Fruit fly (Drosophila melanogaster) whole organism, embryonic: ENCODE results near the gene Mvb12.
A peak's percentile ranks its signal among the peaks of the same experiment; 100 is the strongest.

Experiments
- Abd-B ChIP-seq: fragments of 200-800 bp; sonication (Bioruptor generic); optimal IDR thresholded peaks from 2 replicates; lab custom pipeline; 2018; ENCODE audit warnings: missing biosample characterization, mild to moderate bottlenecking, missing genetic modification characterization, moderate library complexity
- B-H2 ChIP-seq: fragments of 200-800 bp; sonication (Bioruptor generic); optimal IDR thresholded peaks from 2 replicates; lab custom pipeline; 2018; ENCODE audit warnings: missing biosample characterization, mild to moderate bottlenecking, missing genetic modification characterization
- CG10654 ChIP-seq: fragments of 200-800 bp; sonication (Bioruptor generic); optimal IDR thresholded peaks from 2 replicates; lab custom pipeline; 2016; ENCODE audit warnings: missing biosample characterization, missing genetic modification characterization
- CG14710 ChIP-seq: fragments of 200-800 bp; sonication (Bioruptor generic); optimal IDR thresholded peaks from 3 replicates; lab custom pipeline; 2019; ENCODE audit warnings: missing biosample characterization, mild to moderate bottlenecking, missing genetic modification characterization, moderate library complexity
- CG14860 ChIP-seq: fragments of 200-800 bp; sonication (Bioruptor generic); IDR thresholded peaks from 3 replicates; pipeline ENCODE4 v1.3.6; 2022; ENCODE audit warnings: missing biosample characterization, missing genetic modification characterization; ENCODE audit not compliant: partially characterized antibody
- CG15696 ChIP-seq: fragments of 200-800 bp; sonication (Bioruptor generic); optimal IDR thresholded peaks from 2 replicates; lab custom pipeline; 2019; ENCODE audit warnings: missing biosample characterization, mild to moderate bottlenecking, missing genetic modification characterization, moderate library complexity
- CG1603 ChIP-seq: fragments of 200-800 bp; sonication (Bioruptor generic); optimal IDR thresholded peaks from 2 replicates; lab custom pipeline; 2019; ENCODE audit warnings: missing biosample characterization, mild to moderate bottlenecking, missing genetic modification characterization, moderate library complexity
- CG16813 ChIP-seq: fragments of 200-800 bp; sonication (Bioruptor generic); IDR thresholded peaks from 3 replicates; pipeline ENCODE4 v1.3.6; 2022; ENCODE audit warnings: missing biosample characterization, missing genetic modification characterization; ENCODE audit not compliant: partially characterized antibody
- CG1792 ChIP-seq: fragments of 200-800 bp; sonication (Bioruptor generic); optimal IDR thresholded peaks from 2 replicates; lab custom pipeline; 2016; ENCODE audit warnings: missing biosample characterization, missing genetic modification characterization
- CG1832 ChIP-seq: fragments of 200-800 bp; sonication (Bioruptor generic); optimal IDR thresholded peaks from 2 replicates; lab custom pipeline; 2017; ENCODE audit warnings: missing biosample characterization, mild to moderate bottlenecking, missing genetic modification characterization, inconsistent platforms
- CG31224 ChIP-seq: fragments of 200-800 bp; sonication (Bioruptor generic); IDR thresholded peaks from 2 replicates; pipeline ENCODE4 v1.3.6; 2022; ENCODE audit warnings: missing biosample characterization, missing genetic modification characterization
- CG3407 ChIP-seq: fragments of 200-800 bp; sonication (Bioruptor generic); optimal IDR thresholded peaks from 2 replicates; lab custom pipeline; 2018; ENCODE audit warnings: missing biosample characterization, mild to moderate bottlenecking, missing genetic modification characterization
- CG3838 ChIP-seq: fragments of 200-800 bp; sonication (Bioruptor generic); optimal IDR thresholded peaks from 3 replicates; lab custom pipeline; 2016; ENCODE audit warnings: missing biosample characterization, missing genetic modification characterization
- CG6791 ChIP-seq: fragments of 200-800 bp; sonication (Bioruptor generic); IDR thresholded peaks from 3 replicates; pipeline ENCODE4 v1.3.6; 2022; ENCODE audit warnings: missing biosample characterization, missing genetic modification characterization; ENCODE audit not compliant: partially characterized antibody
- CG7987 ChIP-seq: fragments of 200-800 bp; sonication (Bioruptor generic); optimal IDR thresholded peaks from 2 replicates; lab custom pipeline; 2018; ENCODE audit warnings: missing biosample characterization, mild to moderate bottlenecking, missing genetic modification characterization, moderate library complexity
- CG9609 ChIP-seq: fragments of 200-800 bp; sonication (Bioruptor generic); optimal IDR thresholded peaks from 3 replicates; lab custom pipeline; 2016; ENCODE audit warnings: missing biosample characterization, missing genetic modification characterization
- Camta ChIP-seq: fragments of 200-800 bp; sonication (Bioruptor generic); optimal IDR thresholded peaks from 2 replicates; lab custom pipeline; 2016; ENCODE audit warnings: missing biosample characterization, missing genetic modification characterization
- CkIIα-i1 ChIP-seq: fragments of 200-800 bp; sonication (Bioruptor generic); IDR thresholded peaks from 2 replicates; pipeline ENCODE4 v1.3.6; 2022; ENCODE audit warnings: missing biosample characterization, missing genetic modification characterization
- E2f1 ChIP-seq: fragments of 200-800 bp; sonication (Bioruptor generic); IDR thresholded peaks from 2 replicates; pipeline ENCODE4 v1.3.6; 2022; ENCODE audit warnings: missing biosample characterization, missing genetic modification characterization
- ERR ChIP-seq: fragments of 200-800 bp; sonication (Bioruptor generic); optimal IDR thresholded peaks from 2 replicates; lab custom pipeline; 2016; ENCODE audit warnings: missing biosample characterization, missing genetic modification characterization
- HLH4C ChIP-seq: fragments of 200-800 bp; sonication (Bioruptor generic); IDR thresholded peaks from 3 replicates; pipeline ENCODE4 v1.3.6; 2022; ENCODE audit warnings: missing biosample characterization, missing genetic modification characterization; ENCODE audit not compliant: partially characterized antibody
- HLH54F ChIP-seq: fragments of 200-800 bp; sonication (Bioruptor generic); optimal IDR thresholded peaks from 3 replicates; lab custom pipeline; 2016; ENCODE audit warnings: missing biosample characterization, missing genetic modification characterization
- MBD-R2 ChIP-seq: fragments of 200-800 bp; sonication (Bioruptor generic); IDR thresholded peaks from 2 replicates; pipeline ENCODE4 v1.3.6; 2022; ENCODE audit warnings: missing biosample characterization, missing genetic modification characterization
- Nf-YC ChIP-seq: fragments of 200-800 bp; optimal IDR thresholded peaks from 3 replicates; lab custom pipeline; 2019; ENCODE audit warnings: missing biosample characterization, mild to moderate bottlenecking, missing genetic modification characterization, moderate library complexity
- Scr ChIP-seq: fragments of 200-800 bp; sonication (Bioruptor generic); IDR thresholded peaks from 2 replicates; pipeline ENCODE4 v1.3.6; 2022; ENCODE audit warnings: missing biosample characterization, missing genetic modification characterization; ENCODE audit not compliant: partially characterized antibody
- Sry-δ ChIP-seq: fragments of 200-800 bp; sonication (Bioruptor generic); optimal IDR thresholded peaks from 2 replicates; lab custom pipeline; 2016; ENCODE audit warnings: missing biosample characterization, missing genetic modification characterization
- Xbp1 ChIP-seq: fragments of 200-800 bp; sonication (Bioruptor generic); optimal IDR thresholded peaks from 3 replicates; lab custom pipeline; 2016; ENCODE audit warnings: missing biosample characterization, mild to moderate bottlenecking, missing genetic modification characterization
- ato ChIP-seq: fragments of 200-800 bp; sonication (Bioruptor generic); IDR thresholded peaks from 2 replicates; pipeline ENCODE4 v1.3.6; 2022; ENCODE audit warnings: missing biosample characterization, missing genetic modification characterization; ENCODE audit not compliant: partially characterized antibody
- dati ChIP-seq: fragments of 200-800 bp; sonication (Bioruptor generic); IDR thresholded peaks from 2 replicates; pipeline ENCODE4 v1.3.6; 2022; ENCODE audit warnings: missing biosample characterization, missing genetic modification characterization
- ewg ChIP-seq: fragments of 200-800 bp; sonication (Bioruptor generic); optimal IDR thresholded peaks from 3 replicates; lab custom pipeline; 2017; ENCODE audit warnings: mild to moderate bottlenecking, missing biosample characterization, missing genetic modification reagents, missing genetic modification characterization
- ftz-f1 ChIP-seq: fragments of 200-800 bp; sonication (Bioruptor generic); optimal IDR thresholded peaks from 2 replicates; lab custom pipeline; 2016; ENCODE audit warnings: missing biosample characterization, missing genetic modification characterization
- gce ChIP-seq: fragments of 200-800 bp; sonication (Bioruptor generic); IDR thresholded peaks from 3 replicates; pipeline ENCODE4 v1.3.6; 2022; ENCODE audit warnings: missing biosample characterization, missing genetic modification characterization
- gro ChIP-seq: fragments of 200-800 bp; sonication (Bioruptor generic); optimal IDR thresholded peaks from 2 replicates; lab custom pipeline; 2016; ENCODE audit warnings: missing biosample characterization, missing genetic modification characterization
- hb ChIP-seq: fragments of 200-800 bp; sonication (Bioruptor generic); IDR thresholded peaks from 3 replicates; pipeline ENCODE4 v1.3.6; 2022; ENCODE audit warnings: missing biosample characterization, missing genetic modification characterization; ENCODE audit not compliant: partially characterized antibody
- inv ChIP-seq: fragments of 200-800 bp; sonication (Bioruptor generic); IDR thresholded peaks from 2 replicates; pipeline ENCODE4 v1.3.6; 2022; ENCODE audit warnings: missing biosample characterization, missing genetic modification characterization; ENCODE audit not compliant: partially characterized antibody
- nerfin-2 ChIP-seq: fragments of 200-800 bp; sonication (Bioruptor generic); IDR thresholded peaks from 2 replicates; pipeline ENCODE4 v1.3.6; 2022; ENCODE audit warnings: missing biosample characterization, missing genetic modification characterization; ENCODE audit not compliant: partially characterized antibody
- pb ChIP-seq: fragments of 200-800 bp; sonication (Bioruptor generic); optimal IDR thresholded peaks from 3 replicates; lab custom pipeline; 2016; ENCODE audit warnings: missing biosample characterization, missing genetic modification characterization
- peb ChIP-seq: fragments of 200-800 bp; sonication (Bioruptor generic); IDR thresholded peaks from 2 replicates; pipeline ENCODE4 v1.3.6; 2022; ENCODE audit warnings: missing biosample characterization, missing genetic modification characterization
- pita ChIP-seq: fragments of 200-800 bp; sonication (Bioruptor generic); optimal IDR thresholded peaks from 2 replicates; lab custom pipeline; 2017; ENCODE audit warnings: missing biosample characterization, mild to moderate bottlenecking, missing genetic modification characterization
- rib ChIP-seq: fragments of 200-800 bp; sonication (Bioruptor generic); IDR thresholded peaks from 2 replicates; pipeline ENCODE4 v1.3.6; 2022; ENCODE audit warnings: missing biosample characterization, missing genetic modification characterization
- schlank ChIP-seq: fragments of 200-800 bp; sonication (Bioruptor generic); optimal IDR thresholded peaks from 2 replicates; lab custom pipeline; 2018; ENCODE audit warnings: missing biosample characterization, mild to moderate bottlenecking, missing genetic modification characterization
- so ChIP-seq: fragments of 200-800 bp; sonication (Bioruptor generic); IDR thresholded peaks from 3 replicates; pipeline ENCODE4 v1.3.6; 2022; ENCODE audit warnings: missing biosample characterization, missing genetic modification characterization
- stwl ChIP-seq: fragments of 200-800 bp; sonication (Bioruptor generic); optimal IDR thresholded peaks from 3 replicates; lab custom pipeline; 2018; ENCODE audit warnings: missing biosample characterization, mild to moderate bottlenecking, missing genetic modification characterization, moderate library complexity
- tgo ChIP-seq: fragments of 200-800 bp; sonication (Bioruptor generic); IDR thresholded peaks from 3 replicates; pipeline ENCODE4 v1.3.6; 2022; ENCODE audit warnings: missing biosample characterization, missing genetic modification characterization
- tup ChIP-seq: fragments of 200-800 bp; sonication (Bioruptor generic); optimal IDR thresholded peaks from 2 replicates; lab custom pipeline; 2016; ENCODE audit warnings: missing biosample characterization, mild to moderate bottlenecking, missing genetic modification characterization, moderate library complexity
- wor ChIP-seq: fragments of 200-800 bp; sonication (Bioruptor generic); IDR thresholded peaks from 2 replicates; pipeline ENCODE4 v1.3.6; 2022; ENCODE audit warnings: missing biosample characterization, missing genetic modification characterization
- zf30C ChIP-seq: fragments of 200-800 bp; sonication (Bioruptor generic); optimal IDR thresholded peaks from 3 replicates; lab custom pipeline; 2018; ENCODE audit warnings: missing biosample characterization, mild to moderate bottlenecking, missing genetic modification characterization

Mvb12 gene

DNA sequence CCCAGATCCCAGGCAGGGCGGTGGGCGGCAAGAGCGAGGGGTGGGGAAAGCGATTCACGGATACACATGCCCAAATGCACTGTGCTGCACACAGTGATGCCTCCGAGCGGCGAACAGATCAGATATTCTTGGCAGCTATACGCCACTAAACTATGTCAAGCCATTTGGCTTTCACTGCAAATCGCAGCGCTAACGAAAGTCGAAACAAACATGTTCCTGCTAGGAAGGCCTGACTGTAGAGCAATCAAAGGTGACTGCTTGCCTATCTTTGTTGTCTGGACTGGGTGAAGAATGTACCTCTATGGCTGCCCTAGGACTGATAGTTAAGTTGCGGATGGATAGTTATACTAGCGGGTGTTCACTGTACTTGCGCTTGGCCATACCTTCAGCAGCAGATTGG lies 34.9 kb upstream of the Mvb12 start (continued):
- TF ChIP-seq ewg (GFP tag; lab: Kevin White, UChicago) = no peak
- no peak for TF ChIP-seq gro (GFP tag; lab: Kevin White, UChicago)
- TF ChIP-seq, all 482 proteins: peak for 34

DNA sequence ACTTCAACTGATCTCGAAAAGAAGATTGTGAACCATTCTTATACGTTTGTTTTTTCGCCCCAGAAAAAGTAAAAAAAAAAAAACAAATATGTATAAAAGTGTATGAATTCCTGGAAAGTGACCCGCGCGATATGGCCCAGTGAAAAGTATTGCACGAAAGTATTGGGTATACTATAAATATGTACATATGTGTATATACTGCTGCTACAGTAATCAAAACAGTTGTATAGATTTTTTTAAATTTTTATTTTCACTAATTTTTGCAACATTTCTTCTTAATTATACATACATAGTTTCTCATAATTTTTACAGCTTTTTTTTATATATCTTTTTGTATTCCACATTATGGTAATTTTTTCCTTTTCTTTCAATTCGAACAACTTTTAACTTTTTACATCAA lies 29.1 kb upstream of the Mvb12 start, which contains the start of gene CG43133:
TSS of gene CG43133 (minus strand) at position 11 of the 400 bp plus-strand sequence.
- no peak for TF ChIP-seq schlank
- TF ChIP-seq E2f1 (GFP tag; lab: Robert Waterston, UW) = no peak
- TF ChIP-seq gce (GFP tag; lab: Robert Waterston, UW) = no peak
- no peak for TF ChIP-seq Abd-B (GFP tag; lab: Kevin White, UChicago)
- no peak for TF ChIP-seq HLH54F (GFP tag; lab: Kevin White, UChicago)
- TF ChIP-seq CG1792 (GFP tag; lab: Kevin White, UChicago) = no peak
- TF ChIP-seq peb (GFP tag; lab: Robert Waterston, UW) = no peak
- no peak for TF ChIP-seq wor (GFP tag; lab: Robert Waterston, UW)
- no peak for TF ChIP-seq ftz-f1 (GFP tag; lab: Kevin White, UChicago)
- no peak for TF ChIP-seq Camta (GFP tag; lab: Kevin White, UChicago)
- no peak for TF ChIP-seq CG7987 (GFP tag; lab: Kevin White, UChicago)
- TF ChIP-seq Nf-YC (tag; lab: Kevin White, UChicago) = no peak
- no peak for TF ChIP-seq CG9609 (GFP tag; lab: Kevin White, UChicago)
- TF ChIP-seq CG1832 (GFP tag; lab: Kevin White, UChicago) = no peak
- no peak for TF ChIP-seq pita (GFP tag; lab: Kevin White, UChicago)
- TF ChIP-seq CG14710 (tag; lab: Kevin White, UChicago) = no peak
- no peak for TF ChIP-seq dati (GFP tag; lab: Robert Waterston, UW)
- no peak for TF ChIP-seq MBD-R2 (GFP tag; lab: Robert Waterston, UW)
- TF ChIP-seq rib (GFP tag; lab: Robert Waterston, UW) = no peak

DNA sequence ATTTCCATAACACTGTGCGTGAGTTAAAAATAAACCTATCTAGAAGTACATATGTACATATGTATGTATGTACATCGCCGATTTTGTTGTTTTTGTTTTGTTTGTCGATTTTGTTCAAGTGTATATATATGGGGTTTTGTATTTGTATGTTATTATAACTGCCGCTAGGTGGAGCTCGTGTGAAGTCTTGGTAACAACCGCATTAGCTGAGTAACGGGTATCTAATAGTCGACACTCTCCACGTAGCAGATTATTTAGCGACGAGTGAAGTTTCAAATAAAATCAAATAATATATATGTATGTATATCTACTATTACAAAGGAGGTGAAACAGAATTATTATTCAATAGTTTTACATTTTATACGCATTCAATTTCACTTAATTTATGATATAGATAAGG lies 28.2 kb upstream of the Mvb12 start:
- no peak for TF ChIP-seq ERR (GFP tag; lab: Kevin White, UChicago)
- TF ChIP-seq Nf-YC (tag; lab: Kevin White, UChicago) = no peak
- no peak for TF ChIP-seq tup (GFP tag; lab: Kevin White, UChicago)
- TF ChIP-seq CG3838 = no peak
- TF ChIP-seq CG3407 (GFP tag; lab: Kevin White, UChicago) = no peak
- TF ChIP-seq CG10654 (GFP tag; lab: Kevin White, UChicago) = no peak
- no peak for TF ChIP-seq CG31224
- peak; percentile 67 for TF ChIP-seq HLH4C (GFP tag; lab: Robert Waterston, UW)
- TF ChIP-seq nerfin-2 (GFP tag; lab: Robert Waterston, UW) = 0 out of 2 replicates have a peak, but pooled peaks have one; percentile 27
- TF ChIP-seq B-H2 (GFP tag; lab: Kevin White, UChicago) = no peak
- TF ChIP-seq CG1603 (tag; lab: Kevin White, UChicago) = no peak
- 0 out of 3 replicates have a peak, but pooled peaks have one; percentile 48 for TF ChIP-seq hb (GFP tag; lab: Robert Waterston, UW)
- TF ChIP-seq CkIIα-i1 = no peak
- TF ChIP-seq ato = peak; percentile 62; the same call in 1 of the 2 replicates
- TF ChIP-seq pb (GFP tag; lab: Kevin White, UChicago) = no peak
- peak; percentile 9; the same call in 1 of the 2 replicates for TF ChIP-seq Scr
- TF ChIP-seq CG15696 (tag; lab: Kevin White, UChicago) = no peak
- peak; percentile 54; the same call in 1 of the 3 replicates for TF ChIP-seq CG14860
- TF ChIP-seq inv (GFP tag; lab: Robert Waterston, UW) = no peak
- peak; percentile 62; the same call in 2 of the 3 replicates for TF ChIP-seq CG6791 (GFP tag; lab: Robert Waterston, UW)
- no peak for TF ChIP-seq Xbp1 (GFP tag; lab: Kevin White, UChicago)
- no peak for TF ChIP-seq Sry-δ (GFP tag; lab: Kevin White, UChicago)
- peak; percentile 58 for TF ChIP-seq CG16813
- no peak for TF ChIP-seq tgo
- peak; percentile 7 for TF ChIP-seq zf30C (GFP tag; lab: Kevin White, UChicago)
- TF ChIP-seq so (GFP tag; lab: Robert Waterston, UW) = no peak
- no peak for TF ChIP-seq stwl (tag; lab: Kevin White, UChicago)
